Fruit fly (Drosophila melanogaster) whole organism, embryonic: ENCODE data around the gene odd.

Source experiments
- Adf1 ChIP-seq: fragments of 200-800 bp; sonication (Bioruptor generic); IDR thresholded peaks from 2 replicates; pipeline ENCODE4 v1.3.6; 2022; ENCODE audit warnings: missing biosample characterization, missing genetic modification characterization
- CG11093 ChIP-seq: fragments of 200-800 bp; sonication (Bioruptor generic); IDR thresholded peaks from 3 replicates; pipeline ENCODE4 v1.3.6; 2022; ENCODE audit warnings: missing biosample characterization, missing genetic modification characterization
- CG13624 ChIP-seq: fragments of 200-800 bp; sonication (Bioruptor generic); optimal IDR thresholded peaks from 2 replicates; lab custom pipeline; 2016; ENCODE audit warnings: missing biosample characterization, missing genetic modification characterization
- CG17361 ChIP-seq: fragments of 200-800 bp; sonication (Bioruptor generic); IDR thresholded peaks from 3 replicates; pipeline ENCODE4 v1.3.6; 2022; ENCODE audit warnings: missing biosample characterization, missing genetic modification characterization
- CG6254 ChIP-seq: fragments of 200-800 bp; sonication (Bioruptor generic); optimal IDR thresholded peaks from 3 replicates; lab custom pipeline; 2017; ENCODE audit warnings: mild to moderate bottlenecking, missing biosample characterization, missing genetic modification reagents, missing genetic modification characterization
- CG6689 ChIP-seq: fragments of 200-800 bp; sonication (Bioruptor generic); IDR thresholded peaks from 2 replicates; pipeline ENCODE4 v1.3.6; 2022; ENCODE audit warnings: missing biosample characterization, missing genetic modification characterization
- Neu2 ChIP-seq: fragments of 200-800 bp; sonication (Bioruptor generic); optimal IDR thresholded peaks from 3 replicates; lab custom pipeline; 2016; ENCODE audit warnings: missing biosample characterization, missing genetic modification characterization, borderline replicate concordance
- jing ChIP-seq: fragments of 200-800 bp; sonication (Bioruptor generic); optimal IDR thresholded peaks from 2 replicates; lab custom pipeline; 2018; ENCODE audit warnings: missing biosample characterization, mild to moderate bottlenecking, missing genetic modification characterization
- ken ChIP-seq: fragments of 200-800 bp; sonication (Bioruptor generic); IDR thresholded peaks from 3 replicates; pipeline ENCODE4 v1.3.6; 2022; ENCODE audit warnings: missing biosample characterization, missing genetic modification characterization
- so ChIP-seq: fragments of 200-800 bp; sonication (Bioruptor generic); IDR thresholded peaks from 3 replicates; pipeline ENCODE4 v1.3.6; 2022; ENCODE audit warnings: missing biosample characterization, missing genetic modification characterization

- TF ChIP-seq Adf1 (GFP tag; lab: Robert Waterston, UW) (no peak), so (GFP tag; lab: Robert Waterston, UW) (no peak), CG17361 (GFP tag; lab: Robert Waterston, UW) (no peak), ken (GFP tag; lab: Robert Waterston, UW) (no peak), CG6254 (GFP tag; lab: Kevin White, UChicago) (no peak), CG6689 (GFP tag; lab: Robert Waterston, UW) (no peak), CG11093 (GFP tag; lab: Robert Waterston, UW) (no peak), Neu2 (no peak), CG13624 (GFP tag; lab: Kevin White, UChicago) (no peak), jing (GFP tag; lab: Kevin White, UChicago) (no peak)
Observed at dm6 chr2L:3585318-3585717, 21.2 kb downstream of the odd start.
